Fruit fly (Drosophila melanogaster): Measurements from ENCODE around the gene Ythdc1.

DNA sequence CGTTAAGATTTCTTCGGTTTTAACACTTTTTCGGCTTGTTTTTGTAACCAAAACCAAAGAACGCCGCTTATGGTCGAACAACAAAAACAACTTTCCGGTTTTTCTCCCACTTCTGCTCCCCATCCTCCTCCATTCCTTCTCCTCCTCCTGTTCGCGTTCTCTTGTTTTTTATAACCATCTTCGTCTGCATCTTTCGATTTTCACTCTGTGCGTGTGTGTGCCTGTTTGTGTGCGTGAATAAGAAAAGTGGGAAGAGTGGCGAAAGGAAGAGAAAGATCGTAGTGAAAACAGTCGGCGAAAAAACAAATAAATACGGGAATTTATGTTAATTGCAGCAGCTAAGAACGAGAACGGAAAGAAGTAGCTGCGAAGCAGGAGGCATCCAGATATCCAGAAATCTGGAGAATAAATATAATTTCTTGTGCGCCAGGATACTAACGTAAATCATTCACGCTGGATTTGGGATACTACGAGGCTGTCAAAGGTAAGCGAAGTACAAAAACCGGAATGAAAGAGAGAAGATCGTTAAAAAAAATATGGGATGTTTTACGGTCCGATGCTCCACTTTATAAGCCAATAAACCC, 36.5 kb downstream of the Ythdc1 start:
- TF ChIP-seq ttk (optimal IDR thresholded peaks at IDR 0.05) (no peak), h (optimal IDR thresholded peaks at IDR 0.05) (no peak), insv (optimal IDR thresholded peaks at IDR 0.05) (no peak)

Measured in Kc167 (cell line).